Worm (Caenorhabditis elegans): ENCODE measurements around the gene T28B11.1.
A peak's percentile ranks its signal among the peaks of the same experiment; 100 is the strongest.

Gene T28B11.1

DNA sequence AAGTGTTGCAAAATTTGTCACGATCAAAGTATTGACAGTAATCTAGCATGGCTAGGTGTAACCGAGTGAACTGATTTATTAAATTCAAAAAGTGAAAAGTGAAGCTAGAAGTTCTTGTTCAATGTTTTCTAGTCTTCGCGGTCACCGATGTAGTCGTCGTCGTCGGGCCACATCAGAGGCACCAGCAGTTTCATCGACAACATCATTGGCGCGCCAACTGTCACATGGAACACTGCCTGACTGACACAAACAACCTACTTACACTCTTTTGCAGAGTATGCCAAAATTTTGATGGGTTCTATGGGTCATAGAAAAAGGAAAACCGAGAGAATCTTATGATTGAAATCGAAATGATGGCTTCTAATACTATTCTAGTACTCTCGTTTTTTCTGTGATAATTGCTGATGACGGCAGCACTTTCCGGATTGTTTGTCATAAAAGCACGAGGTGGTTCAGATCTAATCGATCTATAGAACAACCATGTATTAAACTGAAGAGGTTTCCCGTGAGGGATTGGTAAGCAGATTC is 6.7 kb downstream of the T28B11.1 start:
- TF ChIP-seq nhr-28 (tag; optimal IDR thresholded peaks at IDR 0.05) (no peak), ces-1 (GFP tag; optimal IDR thresholded peaks at IDR 0.05) (no peak), cnd-1 (tag; optimal IDR thresholded peaks at IDR 0.05) (no peak), mls-2 (tag; optimal IDR thresholded peaks at IDR 0.05) (no peak), blmp-1 (tag; optimal IDR thresholded peaks at IDR 0.05) (no peak)

DNA sequence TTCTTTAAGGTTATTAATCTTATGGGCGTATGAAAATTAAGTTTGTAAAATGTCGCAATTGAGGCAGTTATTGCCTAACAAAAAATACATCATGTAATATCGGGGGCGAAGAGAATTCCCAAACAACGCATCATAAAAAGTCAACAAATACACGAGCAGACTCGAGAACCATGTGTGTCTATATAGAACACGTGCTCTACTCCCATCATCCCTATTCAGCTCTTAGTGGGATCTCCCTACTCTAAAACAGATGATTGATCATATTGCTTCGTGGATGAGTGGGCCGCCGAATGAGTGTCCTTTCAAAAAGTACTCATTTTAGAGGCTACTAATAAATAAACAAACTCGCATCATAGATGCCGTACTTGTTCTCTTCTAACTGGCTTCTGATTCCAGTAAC is 7.8 kb downstream of the T28B11.1 start:
- no peak for TF ChIP-seq sptf-1 (tag; optimal IDR thresholded peaks at IDR 0.05)
- TF ChIP-seq lsy-2 (tag; optimal IDR thresholded peaks at IDR 0.05): no peak
- no peak for TF ChIP-seq ceh-43 (GFP tag; optimal IDR thresholded peaks at IDR 0.05)
- TF ChIP-seq cnd-1 (tag; optimal IDR thresholded peaks at IDR 0.05): no peak
- TF ChIP-seq zip-8 (tag; optimal IDR thresholded peaks at IDR 0.05): no peak

DNA sequence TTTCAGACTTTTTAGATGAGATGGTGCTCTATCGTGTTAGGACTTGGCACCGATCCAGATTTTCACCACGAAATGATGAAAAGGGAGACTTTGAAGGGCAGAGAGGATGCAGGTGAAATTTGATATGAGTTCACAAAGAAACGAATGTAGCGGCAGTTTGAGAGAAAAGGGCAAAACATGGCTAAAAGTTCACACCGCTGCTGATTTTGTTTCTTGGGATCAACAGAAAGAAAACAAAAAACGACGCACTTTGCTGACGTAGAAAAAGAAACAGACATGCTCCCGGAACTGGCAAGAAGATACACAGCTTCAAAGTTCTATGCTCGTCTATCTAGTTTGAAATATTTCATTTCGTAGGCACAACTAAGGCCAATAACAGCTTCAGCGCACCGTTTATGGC is 8.6 kb downstream of the T28B11.1 start:
- TF ChIP-seq ces-1 (GFP tag; optimal IDR thresholded peaks at IDR 0.05) (no peak), nhr-28 (tag; optimal IDR thresholded peaks at IDR 0.05) (no peak), unc-62 (GFP tag; optimal IDR thresholded peaks at IDR 0.05) (no peak), unc-39 (tag; optimal IDR thresholded peaks at IDR 0.05) (no peak), bed-3 (GFP tag; optimal IDR thresholded peaks at IDR 0.05) (no peak), nhr-76 (tag; optimal IDR thresholded peaks at IDR 0.05) (no peak), blmp-1 (tag; optimal IDR thresholded peaks at IDR 0.05) (no peak), cnd-1 (tag; optimal IDR thresholded peaks at IDR 0.05) (no peak), unc-120 (tag; optimal IDR thresholded peaks at IDR 0.05; ENCODE audit: poor library complexity, severe bottlenecking) (no peak), elt-1 (tag; optimal IDR thresholded peaks at IDR 0.05; ENCODE audit: borderline replicate concordance, insufficient read depth) (no peak), mep-1 (tag; optimal IDR thresholded peaks at IDR 0.05) (no peak), sptf-1 (tag; optimal IDR thresholded peaks at IDR 0.05) (no peak), nhr-12 (tag; optimal IDR thresholded peaks at IDR 0.05) (no peak), ham-2 (GFP tag; optimal IDR thresholded peaks at IDR 0.05) (no peak), tbx-8 (GFP tag; optimal IDR thresholded peaks at IDR 0.05) (no peak), mls-2 (tag; optimal IDR thresholded peaks at IDR 0.05) (no peak), drap-1 (GFP tag; optimal IDR thresholded peaks at IDR 0.05) (no peak)

DNA sequence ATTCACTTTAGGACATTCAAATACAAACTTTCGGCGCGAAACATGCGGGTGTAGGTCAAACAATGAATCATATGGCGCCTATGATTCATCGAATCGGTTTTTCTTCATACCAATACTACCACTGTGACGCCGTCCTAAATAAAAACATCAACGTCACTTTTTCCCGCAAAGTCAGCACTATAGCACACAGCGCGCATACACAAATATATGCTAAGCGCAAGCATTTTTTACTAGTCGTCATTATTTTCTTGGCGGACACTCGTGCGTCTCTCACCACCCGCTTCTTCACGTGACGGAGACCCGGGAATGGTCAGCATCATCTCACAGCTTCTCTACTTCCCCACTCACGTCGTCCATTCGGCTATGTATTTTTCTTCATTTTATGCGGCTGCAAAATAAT is 9.0 kb downstream of the T28B11.1 start:
- TF ChIP-seq blmp-1 (tag; optimal IDR thresholded peaks at IDR 0.05): no peak
- TF ChIP-seq lin-13 (tag; optimal IDR thresholded peaks at IDR 0.05): no peak
- no peak for TF ChIP-seq M03D4.4 (tag; optimal IDR thresholded peaks at IDR 0.05)
- TF ChIP-seq zip-8 (tag; optimal IDR thresholded peaks at IDR 0.05): no peak
- no peak for TF ChIP-seq unc-120 (tag; optimal IDR thresholded peaks at IDR 0.05; ENCODE audit: poor library complexity, severe bottlenecking)
- no peak for TF ChIP-seq unc-62 (GFP tag; optimal IDR thresholded peaks at IDR 0.05)
- no peak for TF ChIP-seq nhr-237 (tag; optimal IDR thresholded peaks at IDR 0.05)

DNA sequence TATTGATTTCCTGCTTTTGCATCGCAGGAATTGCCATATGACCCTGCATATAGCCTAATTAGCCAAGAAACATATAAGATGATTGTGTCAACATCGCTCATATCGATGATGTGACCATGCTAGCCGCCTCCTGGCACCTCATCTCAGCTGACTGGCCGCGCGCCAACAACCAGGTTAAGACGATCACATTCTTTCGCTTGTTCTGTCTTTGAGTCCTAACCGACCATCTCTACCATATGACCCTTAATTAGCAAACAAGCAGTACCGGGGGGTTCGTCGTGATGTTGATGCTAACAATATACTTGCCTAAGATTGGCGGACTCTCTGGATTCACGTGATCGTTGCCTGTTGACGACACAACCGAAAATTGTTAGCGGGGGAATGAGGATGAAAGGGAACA is 9.6 kb downstream of the T28B11.1 start:
- TF ChIP-seq blmp-1 (tag; optimal IDR thresholded peaks at IDR 0.05): no peak
- no peak for TF ChIP-seq ham-2 (GFP tag; optimal IDR thresholded peaks at IDR 0.05)
- no peak for TF ChIP-seq unc-39 (tag; optimal IDR thresholded peaks at IDR 0.05)
- no peak for TF ChIP-seq nhr-12 (tag; optimal IDR thresholded peaks at IDR 0.05)
- TF ChIP-seq M03D4.4 (tag; optimal IDR thresholded peaks at IDR 0.05): no peak
- TF ChIP-seq mab-5 (tag; optimal IDR thresholded peaks at IDR 0.05): no peak
- TF ChIP-seq nhr-2 (tag; optimal IDR thresholded peaks at IDR 0.05): no peak
- TF ChIP-seq ces-1 (GFP tag; optimal IDR thresholded peaks at IDR 0.05): no peak
- TF ChIP-seq nhr-76 (tag; optimal IDR thresholded peaks at IDR 0.05): no peak
- no peak for TF ChIP-seq drap-1 (GFP tag; optimal IDR thresholded peaks at IDR 0.05)

DNA sequence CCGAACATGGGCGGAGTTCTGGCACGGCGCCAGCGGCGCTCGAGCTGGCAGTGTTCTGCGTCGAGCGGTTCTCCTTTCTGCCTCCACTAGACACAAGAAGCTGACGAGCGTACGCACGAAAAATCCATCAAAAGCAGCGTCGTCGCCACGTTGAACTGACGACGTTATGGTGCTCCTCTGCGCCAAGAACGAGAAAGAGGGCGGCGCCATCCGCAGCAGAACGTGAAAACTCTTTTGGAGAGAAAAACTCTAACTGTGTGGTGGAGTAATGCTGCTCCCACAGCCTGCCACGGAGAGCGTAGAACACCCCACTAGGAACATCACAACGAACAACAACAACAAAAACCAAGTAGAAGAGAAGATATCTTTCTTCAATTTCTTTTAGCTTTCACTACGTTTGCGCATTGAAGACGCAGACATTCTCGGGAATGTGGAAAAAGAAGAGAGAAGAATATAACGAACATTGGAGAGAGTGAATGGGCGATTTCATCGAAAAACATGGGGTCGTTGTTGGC is 10.3 kb downstream of the T28B11.1 start:
- TF ChIP-seq mep-1 (tag; optimal IDR thresholded peaks at IDR 0.05) (peak; percentile 2), pha-4 (tag; optimal IDR thresholded peaks at IDR 0.05) (no peak), hlh-1 (tag; optimal IDR thresholded peaks at IDR 0.05) (peak; percentile 66), sptf-1 (tag; optimal IDR thresholded peaks at IDR 0.05) (no peak), unc-62 (GFP tag; optimal IDR thresholded peaks at IDR 0.05) (peak; percentile 8), lsy-2 (tag; optimal IDR thresholded peaks at IDR 0.05) (no peak), blmp-1 (tag; optimal IDR thresholded peaks at IDR 0.05) (peak; percentile 84), nhr-2 (tag; optimal IDR thresholded peaks at IDR 0.05) (no peak), nhr-76 (tag; optimal IDR thresholded peaks at IDR 0.05) (no peak)

All from whole organism, mixed stage, embryonic.